Worm (Caenorhabditis elegans) whole organism, late embryonic: Measurements from ENCODE around the gene srg-3.

Experiments used
- C08G9.2 ChIP-seq: sonication (generic microtip); optimal IDR thresholded peaks from 2 replicates; lab custom pipeline; 2016; ENCODE audit warnings: mild to moderate bottlenecking, missing genetic modification characterization, moderate library complexity, missing compliant biosample characterization
- K02D7.2 ChIP-seq: sonication (generic microtip); optimal IDR thresholded peaks from 2 replicates; lab custom pipeline; 2017; ENCODE audit warnings: mild to moderate bottlenecking, missing genetic modification characterization, missing compliant biosample characterization
- Y22D7AL.16 ChIP-seq: sonication (generic microtip); optimal IDR thresholded peaks from 2 replicates; lab custom pipeline; 2016; ENCODE audit warnings: missing genetic modification characterization, missing compliant biosample characterization
- ahr-1 ChIP-seq: sonication (generic microtip); optimal IDR thresholded peaks from 2 replicates; lab custom pipeline; 2016; ENCODE audit warnings: missing genetic modification characterization, missing compliant biosample characterization
- ama-1 ChIP-seq: fragments of 150-350 bp; optimal IDR thresholded peaks from 2 replicates; lab custom pipeline; 2014
- ceh-14 ChIP-seq: sonication (generic microtip); optimal IDR thresholded peaks from 2 replicates; lab custom pipeline; 2016; ENCODE audit warnings: missing genotype, missing genetic modification characterization, missing compliant biosample characterization
- ceh-2 ChIP-seq: sonication (generic microtip); optimal IDR thresholded peaks from 2 replicates; lab custom pipeline; 2016; ENCODE audit warnings: missing genotype, missing genetic modification characterization, missing compliant biosample characterization
- ceh-22 ChIP-seq: sonication (generic microtip); optimal IDR thresholded peaks from 2 replicates; lab custom pipeline; 2017; ENCODE audit warnings: missing biosample characterization, missing genetic modification characterization
- ceh-24 ChIP-seq: sonication (generic microtip); optimal IDR thresholded peaks from 2 replicates; lab custom pipeline; 2016; ENCODE audit warnings: mild to moderate bottlenecking, missing genetic modification characterization, missing compliant biosample characterization
- ceh-45 ChIP-seq: fragments of 200-800 bp; sonication (Bioruptor generic); IDR thresholded peaks from 2 replicates; pipeline ENCODE4 v1.3.6; 2022; ENCODE audit warnings: missing genetic modification reagents, missing genetic modification characterization, missing compliant biosample characterization
- ceh-48 ChIP-seq: sonication (generic microtip); optimal IDR thresholded peaks from 2 replicates; lab custom pipeline; 2016; ENCODE audit warnings: missing genetic modification characterization, inconsistent platforms, missing compliant biosample characterization
- che-1 ChIP-seq: sonication (generic microtip); optimal IDR thresholded peaks from 2 replicates; lab custom pipeline; 2016; ENCODE audit warnings: mild to moderate bottlenecking, missing genetic modification characterization, missing compliant biosample characterization
- dve-1 ChIP-seq: sonication (generic microtip); optimal IDR thresholded peaks from 2 replicates; lab custom pipeline; 2017; ENCODE audit warnings: antibody characterized with exemption, mild to moderate bottlenecking, missing genetic modification characterization, missing compliant biosample characterization
- elt-4 ChIP-seq: sonication (generic microtip); optimal IDR thresholded peaks from 2 replicates; lab custom pipeline; 2016; ENCODE audit warnings: missing genetic modification characterization, missing compliant biosample characterization
- ets-4 ChIP-seq: sonication (generic microtip); optimal IDR thresholded peaks from 2 replicates; lab custom pipeline; 2016; ENCODE audit warnings: missing genetic modification characterization, missing compliant biosample characterization
- eyg-1 ChIP-seq: sonication (generic microtip); optimal IDR thresholded peaks from 2 replicates; lab custom pipeline; 2016; ENCODE audit warnings: missing genotype, missing genetic modification characterization, missing compliant biosample characterization
- fax-1 ChIP-seq: sonication (generic microtip); optimal IDR thresholded peaks from 2 replicates; lab custom pipeline; 2016; ENCODE audit warnings: missing genotype, missing genetic modification characterization, missing compliant biosample characterization
- fkh-10 ChIP-seq: fragments of 150-350 bp; optimal IDR thresholded peaks from 2 replicates; lab custom pipeline; 2014; ENCODE audit warnings: missing biosample characterization, missing genetic modification reagents, missing genetic modification characterization
- fkh-6 ChIP-seq: sonication (generic microtip); optimal IDR thresholded peaks from 2 replicates; lab custom pipeline; 2016; ENCODE audit warnings: missing genetic modification characterization, missing compliant biosample characterization
- gmeb-2 ChIP-seq: sonication (generic microtip); optimal IDR thresholded peaks from 2 replicates; lab custom pipeline; 2016; ENCODE audit warnings: missing genetic modification characterization, inconsistent platforms, missing compliant biosample characterization
- hlh-15 ChIP-seq: sonication (generic microtip); optimal IDR thresholded peaks from 2 replicates; lab custom pipeline; 2016; ENCODE audit warnings: missing genetic modification characterization, missing compliant biosample characterization
- hlh-30 ChIP-seq: sonication (generic microtip); optimal IDR thresholded peaks from 2 replicates; lab custom pipeline; 2017; ENCODE audit warnings: antibody characterized with exemption, missing genetic modification characterization, missing compliant biosample characterization; ENCODE audit not compliant: insufficient read depth
- hlh-6 ChIP-seq: sonication (generic microtip); optimal IDR thresholded peaks from 2 replicates; lab custom pipeline; 2016; ENCODE audit warnings: missing genotype, missing genetic modification characterization, missing compliant biosample characterization
- hlh-8 ChIP-seq: sonication (generic microtip); optimal IDR thresholded peaks from 2 replicates; lab custom pipeline; 2016; ENCODE audit warnings: missing genotype, missing genetic modification characterization, missing compliant biosample characterization
- lim-6 ChIP-seq: sonication (generic microtip); optimal IDR thresholded peaks from 2 replicates; lab custom pipeline; 2016; ENCODE audit warnings: missing genetic modification characterization, missing compliant biosample characterization
- lin-11 ChIP-seq: fragments of 200-800 bp; sonication (Bioruptor generic); optimal IDR thresholded peaks from 2 replicates; lab custom pipeline; 2018; ENCODE audit warnings: mild to moderate bottlenecking, missing genetic modification characterization, missing compliant biosample characterization
- mec-3 ChIP-seq: sonication (generic microtip); optimal IDR thresholded peaks from 2 replicates; lab custom pipeline; 2016; ENCODE audit warnings: borderline replicate concordance, missing genetic modification characterization, missing compliant biosample characterization
- nfya-1 ChIP-seq: sonication (generic microtip); optimal IDR thresholded peaks from 2 replicates; lab custom pipeline; 2017; ENCODE audit warnings: missing genetic modification characterization, mild to moderate bottlenecking, missing compliant biosample characterization, antibody characterized with exemption, moderate library complexity
- nhr-11 ChIP-seq: fragments of 150-350 bp; optimal IDR thresholded peaks from 2 replicates; lab custom pipeline; 2014; ENCODE audit warnings: missing biosample characterization, missing genetic modification characterization
- npax-4 ChIP-seq: sonication (generic microtip); optimal IDR thresholded peaks from 2 replicates; lab custom pipeline; 2016; ENCODE audit warnings: missing genetic modification characterization, missing compliant biosample characterization
- odd-2 ChIP-seq: sonication (generic microtip); optimal IDR thresholded peaks from 2 replicates; lab custom pipeline; 2017; ENCODE audit warnings: antibody characterized with exemption, mild to moderate bottlenecking, missing genetic modification characterization, missing compliant biosample characterization
- pax-1 ChIP-seq: fragments of 150-350 bp; optimal IDR thresholded peaks from 2 replicates; lab custom pipeline; 2014; ENCODE audit warnings: missing biosample characterization, missing genetic modification characterization
- pha-2 ChIP-seq: sonication (generic microtip); optimal IDR thresholded peaks from 2 replicates; lab custom pipeline; 2017; ENCODE audit warnings: mild to moderate bottlenecking, missing genetic modification characterization, missing compliant biosample characterization
- pqm-1 ChIP-seq: sonication (generic microtip); optimal IDR thresholded peaks from 2 replicates; lab custom pipeline; 2016; ENCODE audit warnings: missing genetic modification characterization, missing compliant biosample characterization
- ref-2 ChIP-seq: sonication (generic microtip); optimal IDR thresholded peaks from 2 replicates; lab custom pipeline; 2016; ENCODE audit warnings: missing genetic modification characterization, missing compliant biosample characterization
- sdc-2 ChIP-seq: sonication (generic microtip); optimal IDR thresholded peaks from 2 replicates; lab custom pipeline; 2016; ENCODE audit warnings: missing genotype, missing genetic modification characterization, missing compliant biosample characterization
- sox-4 ChIP-seq: sonication (generic microtip); optimal IDR thresholded peaks from 2 replicates; lab custom pipeline; 2017; ENCODE audit warnings: mild to moderate bottlenecking, missing genetic modification characterization, inconsistent platforms, missing compliant biosample characterization
- tbx-2 ChIP-seq: sonication (generic microtip); optimal IDR thresholded peaks from 2 replicates; lab custom pipeline; 2016; ENCODE audit warnings: missing genetic modification characterization, missing compliant biosample characterization
- unc-3 ChIP-seq, 2 experiments: fragments of 200-800 bp in 1 of 2; sonication (Bioruptor generic) in 1 of 2; sonication (generic microtip) in 1 of 2; conservative IDR thresholded peaks in 1 of 2; optimal IDR thresholded peaks in 1 of 2; 2 replicates each; pipeline versions ENCODE4 v1.3.6 to Lab custom; 2016 to 2022; ENCODE audit warnings: missing compliant biosample characterization in 2 of 2, missing genetic modification characterization in 2 of 2, missing genetic modification reagents in 1 of 2
- unc-55 ChIP-seq: sonication (generic microtip); optimal IDR thresholded peaks from 2 replicates; lab custom pipeline; 2017; ENCODE audit warnings: missing biosample characterization, missing genetic modification reagents, missing genetic modification characterization
- unc-86 ChIP-seq: sonication (generic microtip); optimal IDR thresholded peaks from 2 replicates; lab custom pipeline; 2016; ENCODE audit warnings: missing genetic modification characterization, missing compliant biosample characterization

srg-3 gene

ce11 chrIII:6297599-6297998 is 27.4 kb upstream of the srg-3 start:
- TF ChIP-seq ceh-14 (no peak), hlh-30 (tag; lab: Kevin White, UChicago) (no peak), nhr-11 (tag; lab: Kevin White, UChicago) (no peak), unc-3 (GFP tag; conservative IDR thresholded peaks at IDR 0.05; lab: Robert Waterston, UW) (no peak), unc-3 (tag; optimal IDR thresholded peaks at IDR 0.05; lab: Kevin White, UChicago) (no peak), che-1 (no peak), hlh-8 (tag; lab: Kevin White, UChicago) (no peak), pax-1 (no peak), odd-2 (tag; lab: Kevin White, UChicago) (no peak), ceh-2 (no peak), unc-86 (tag; lab: Kevin White, UChicago) (no peak)

DNA sequence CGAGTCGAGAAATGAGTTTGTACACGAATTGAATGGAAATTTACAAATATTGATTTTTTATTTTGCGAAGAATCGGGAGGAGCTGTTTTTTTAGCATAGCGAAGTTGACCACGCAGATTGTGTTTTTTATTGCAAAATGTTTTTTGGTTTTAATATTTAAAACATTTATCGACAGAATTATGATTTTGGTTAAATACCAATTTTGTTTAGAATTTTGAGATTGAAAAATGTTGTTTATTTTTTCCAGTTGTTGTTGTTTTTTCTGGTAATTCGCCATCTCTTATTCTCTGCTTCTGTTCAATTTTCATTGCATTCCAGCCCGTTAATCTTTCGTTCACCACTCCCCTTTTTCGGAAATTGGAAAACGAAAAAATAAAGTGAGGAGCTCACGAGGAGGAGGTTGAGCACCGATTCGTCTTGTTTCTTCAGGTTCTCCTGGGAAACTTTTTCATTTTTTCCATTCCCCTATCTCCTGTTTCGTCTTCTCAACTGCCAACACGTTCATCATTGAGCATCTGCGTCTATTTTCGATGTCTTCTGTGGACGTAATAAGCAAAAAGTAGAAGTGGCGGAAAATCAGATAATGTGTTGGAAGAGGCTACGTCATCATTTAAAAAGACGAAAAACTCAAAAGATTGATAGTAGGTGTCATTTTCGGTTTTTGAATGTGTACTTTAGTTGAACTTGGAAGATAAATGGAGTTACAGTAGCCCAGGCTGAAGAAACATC is 26.0 kb upstream of the srg-3 start, which contains the start of gene F47D12.7:
Gene F47D12.7 (minus strand): TSS at position 51 of the 729 bp plus-strand sequence.
- TF ChIP-seq Y22D7AL.16 (tag; lab: Kevin White, UChicago): no peak
- TF ChIP-seq ceh-14: no peak
- TF ChIP-seq ceh-2: no peak
- no peak for TF ChIP-seq ama-1
- TF ChIP-seq dve-1: no peak
- no peak for TF ChIP-seq npax-4 (tag; lab: Kevin White, UChicago)
- TF ChIP-seq unc-55 (GFP tag; lab: Kevin White, UChicago): no peak
- no peak for TF ChIP-seq hlh-8 (tag; lab: Kevin White, UChicago)
- no peak for TF ChIP-seq unc-86 (tag; lab: Kevin White, UChicago)
- TF ChIP-seq lin-11 (tag; lab: Kevin White, UChicago): no peak
- TF ChIP-seq, all 69 proteins: peak for 0

DNA sequence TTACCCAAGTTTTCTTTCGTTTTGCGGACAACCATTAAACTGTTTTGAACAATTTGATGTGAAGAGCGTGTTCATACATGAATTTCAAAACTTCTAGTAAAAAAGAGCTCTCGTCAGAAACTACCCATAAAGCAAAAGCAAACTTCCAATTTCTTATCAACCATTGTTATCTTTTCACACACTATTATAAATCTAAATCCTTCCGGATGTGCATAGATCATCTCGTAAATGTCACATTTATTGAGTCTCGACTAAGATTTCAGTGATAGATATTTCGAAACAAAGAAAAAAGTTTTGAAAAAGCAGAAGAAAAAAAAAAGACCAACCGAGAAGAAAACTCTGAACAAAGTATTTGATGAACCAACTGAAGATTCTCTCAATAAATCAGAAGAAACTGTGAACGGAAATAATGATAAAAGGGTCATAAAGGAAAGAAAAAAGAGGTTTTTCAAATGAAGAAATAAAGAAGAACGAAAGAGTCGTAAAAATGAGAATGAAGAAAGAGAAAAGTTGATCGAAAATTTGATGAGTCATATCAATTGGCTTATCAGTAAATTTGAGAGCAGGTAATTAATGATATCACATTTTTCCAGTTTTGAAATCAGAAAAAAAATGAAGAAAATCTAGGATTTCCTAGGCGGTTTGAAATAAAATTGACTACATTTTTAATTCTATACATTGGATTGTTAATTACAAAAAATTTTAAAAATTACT is 20.4 kb upstream of the srg-3 start:
- TF ChIP-seq ceh-2: no peak
- no peak for TF ChIP-seq K02D7.2 (tag; lab: Kevin White, UChicago)
- TF ChIP-seq eyg-1 (tag; lab: Kevin White, UChicago): no peak
- no peak for TF ChIP-seq C08G9.2 (tag; lab: Kevin White, UChicago)
- TF ChIP-seq hlh-15: no peak
- TF ChIP-seq sdc-2 (tag; lab: Kevin White, UChicago): no peak
- no peak for TF ChIP-seq hlh-6 (tag; lab: Kevin White, UChicago)
- no peak for TF ChIP-seq gmeb-2 (tag; lab: Kevin White, UChicago)
- no peak for TF ChIP-seq ahr-1 (tag; lab: Kevin White, UChicago)
- no peak for TF ChIP-seq pqm-1 (tag; lab: Kevin White, UChicago)
- no peak for TF ChIP-seq Y22D7AL.16 (tag; lab: Kevin White, UChicago)

DNA sequence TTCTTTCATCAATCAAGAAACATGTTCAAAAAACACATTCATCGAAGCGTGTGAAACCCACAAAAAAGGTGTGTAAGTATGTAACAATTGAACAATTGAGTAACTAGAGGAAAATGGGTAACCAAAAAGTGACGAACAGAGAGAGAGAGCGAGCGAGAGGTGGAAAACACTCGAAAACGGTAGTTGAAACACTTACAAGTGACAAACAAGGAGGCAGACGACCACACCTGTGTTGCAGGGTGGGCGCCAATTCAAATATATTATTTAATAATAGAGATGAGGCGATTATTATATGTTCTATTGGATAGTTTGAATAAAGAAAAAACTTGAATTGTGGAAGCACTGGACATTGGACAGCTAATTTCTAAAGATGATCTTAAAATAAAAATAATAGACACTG is 19.2 kb upstream of the srg-3 start:
- TF ChIP-seq mec-3 (tag; lab: Kevin White, UChicago): no peak
- no peak for TF ChIP-seq ets-4 (tag; lab: Kevin White, UChicago)
- no peak for TF ChIP-seq ahr-1 (tag; lab: Kevin White, UChicago)
- no peak for TF ChIP-seq ceh-22
- no peak for TF ChIP-seq fax-1 (tag; lab: Kevin White, UChicago)
- no peak for TF ChIP-seq tbx-2
- TF ChIP-seq ceh-24 (tag; lab: Kevin White, UChicago): no peak
- no peak for TF ChIP-seq nfya-1 (tag; lab: Kevin White, UChicago)
- TF ChIP-seq ref-2 (tag; lab: Kevin White, UChicago): no peak
- TF ChIP-seq fkh-6: no peak
- TF ChIP-seq lim-6 (tag; lab: Kevin White, UChicago): no peak
- TF ChIP-seq ceh-48 (tag; lab: Kevin White, UChicago): no peak
- no peak for TF ChIP-seq elt-4 (tag; lab: Kevin White, UChicago)
- TF ChIP-seq gmeb-2 (tag; lab: Kevin White, UChicago): no peak
- TF ChIP-seq ceh-45 (GFP tag; lab: Robert Waterston, UW): no peak
- TF ChIP-seq unc-86 (tag; lab: Kevin White, UChicago): no peak
- no peak for TF ChIP-seq fkh-10 (GFP tag; lab: Kevin White, UChicago)
- TF ChIP-seq pha-2 (tag; lab: Kevin White, UChicago): no peak
- no peak for TF ChIP-seq sox-4 (tag; lab: Kevin White, UChicago)
- TF ChIP-seq hlh-6 (tag; lab: Kevin White, UChicago): no peak
